Fruit fly (Drosophila melanogaster) whole organism, embryonic: ENCODE measurements around the gene CG12194.

Source experiments
- Awh ChIP-seq: fragments of 200-800 bp; sonication (Bioruptor generic); IDR thresholded peaks from 2 replicates; pipeline ENCODE4, ENCODE4 v1.3.6; 2022; ENCODE audit warnings: missing biosample characterization, missing genetic modification characterization
- Bgb ChIP-seq: fragments of 200-800 bp; sonication (Bioruptor generic); IDR thresholded peaks from 2 replicates; pipeline ENCODE4 v1.3.6; 2022; ENCODE audit warnings: missing biosample characterization, missing genetic modification characterization; ENCODE audit not compliant: partially characterized antibody
- CG10543 ChIP-seq: fragments of 200-800 bp; sonication (Bioruptor generic); optimal IDR thresholded peaks from 3 replicates; lab custom pipeline; 2017; ENCODE audit warnings: missing biosample characterization, mild to moderate bottlenecking, missing genetic modification characterization, moderate library complexity
- CG11085 ChIP-seq: fragments of 200-800 bp; sonication (Bioruptor generic); IDR thresholded peaks from 2 replicates; pipeline ENCODE4 v1.3.6; 2022; ENCODE audit warnings: missing biosample characterization, missing genetic modification characterization
- CG11456 ChIP-seq: fragments of 200-800 bp; sonication (Bioruptor generic); IDR thresholded peaks from 3 replicates; pipeline ENCODE4 v1.3.6; 2022; ENCODE audit warnings: missing biosample characterization, missing genetic modification characterization
- CG12659 ChIP-seq: fragments of 200-800 bp; sonication (Bioruptor generic); optimal IDR thresholded peaks from 3 replicates; lab custom pipeline; 2017; ENCODE audit warnings: mild to moderate bottlenecking, missing biosample characterization, missing genetic modification reagents, missing genetic modification characterization
- CG14860 ChIP-seq: fragments of 200-800 bp; sonication (Bioruptor generic); IDR thresholded peaks from 3 replicates; pipeline ENCODE4 v1.3.6; 2022; ENCODE audit warnings: missing biosample characterization, missing genetic modification characterization; ENCODE audit not compliant: partially characterized antibody
- CG15011 ChIP-seq: fragments of 200-800 bp; sonication (Bioruptor generic); optimal IDR thresholded peaks from 3 replicates; lab custom pipeline; 2018; ENCODE audit warnings: missing biosample characterization, mild to moderate bottlenecking, missing genetic modification characterization
- CG15073 ChIP-seq: fragments of 200-800 bp; sonication (Bioruptor generic); optimal IDR thresholded peaks from 2 replicates; lab custom pipeline; 2016; ENCODE audit warnings: missing biosample characterization, missing genetic modification characterization
- CG15696 ChIP-seq: fragments of 200-800 bp; sonication (Bioruptor generic); optimal IDR thresholded peaks from 2 replicates; lab custom pipeline; 2019; ENCODE audit warnings: missing biosample characterization, mild to moderate bottlenecking, missing genetic modification characterization, moderate library complexity
- CG16863 ChIP-seq: fragments of 200-800 bp; sonication (Bioruptor generic); optimal IDR thresholded peaks from 3 replicates; lab custom pipeline; 2016; ENCODE audit warnings: missing biosample characterization, missing genetic modification characterization
- CG17328 ChIP-seq: fragments of 200-800 bp; sonication (Bioruptor generic); IDR thresholded peaks from 2 replicates; pipeline ENCODE4 v1.3.6; 2022; ENCODE audit warnings: missing biosample characterization, missing genetic modification characterization
- CG17359 ChIP-seq: fragments of 200-800 bp; sonication (Bioruptor generic); optimal IDR thresholded peaks from 3 replicates; lab custom pipeline; 2018; ENCODE audit warnings: missing biosample characterization, mild to moderate bottlenecking, missing genetic modification characterization, moderate library complexity
- CG2202 ChIP-seq: fragments of 200-800 bp; sonication (Bioruptor generic); optimal IDR thresholded peaks from 2 replicates; lab custom pipeline; 2018; ENCODE audit warnings: missing biosample characterization, mild to moderate bottlenecking, missing genetic modification characterization
- CG6254 ChIP-seq: fragments of 200-800 bp; sonication (Bioruptor generic); optimal IDR thresholded peaks from 3 replicates; lab custom pipeline; 2017; ENCODE audit warnings: mild to moderate bottlenecking, missing biosample characterization, missing genetic modification reagents, missing genetic modification characterization
- CG6765 ChIP-seq: fragments of 200-800 bp; sonication (Bioruptor generic); optimal IDR thresholded peaks from 3 replicates; lab custom pipeline; 2017; ENCODE audit warnings: missing biosample characterization, mild to moderate bottlenecking, missing genetic modification characterization
- CG6854 ChIP-seq: fragments of 200-800 bp; sonication (Bioruptor generic); optimal IDR thresholded peaks from 3 replicates; lab custom pipeline; 2017; ENCODE audit warnings: missing biosample characterization, mild to moderate bottlenecking, missing genetic modification characterization
- CG7963 ChIP-seq: fragments of 200-800 bp; sonication (Bioruptor generic); IDR thresholded peaks from 3 replicates; pipeline ENCODE4 v1.3.6; 2022; ENCODE audit warnings: missing biosample characterization, missing genetic modification characterization; ENCODE audit not compliant: partially characterized antibody
- CHES-1-like ChIP-seq: fragments of 200-800 bp; sonication (Bioruptor generic); optimal IDR thresholded peaks from 2 replicates; lab custom pipeline; 2016; ENCODE audit warnings: missing biosample characterization, missing genetic modification characterization
- Doc2 ChIP-seq: fragments of 200-800 bp; sonication (Bioruptor generic); IDR thresholded peaks from 2 replicates; pipeline ENCODE4 v1.3.6; 2022; ENCODE audit warnings: missing biosample characterization, missing genetic modification characterization
- HHEX ChIP-seq: fragments of 200-800 bp; sonication (Bioruptor generic); optimal IDR thresholded peaks from 3 replicates; lab custom pipeline; 2017; ENCODE audit warnings: missing biosample characterization, mild to moderate bottlenecking, missing genetic modification characterization, missing genetic modification reagents
- MESR4 ChIP-seq: fragments of 200-800 bp; sonication (Bioruptor generic); optimal IDR thresholded peaks from 2 replicates; lab custom pipeline; 2018; ENCODE audit warnings: missing biosample characterization, mild to moderate bottlenecking, missing genetic modification characterization, moderate library complexity
- NFAT ChIP-seq: fragments of 200-800 bp; sonication (Bioruptor generic); IDR thresholded peaks from 2 replicates; pipeline ENCODE4 v1.3.6; 2022; ENCODE audit warnings: missing biosample characterization, missing genetic modification characterization
- NfI ChIP-seq: fragments of 200-800 bp; sonication (Bioruptor generic); optimal IDR thresholded peaks from 3 replicates; lab custom pipeline; 2018; ENCODE audit warnings: missing biosample characterization, mild to moderate bottlenecking, missing genetic modification characterization, moderate library complexity
- Ravus ChIP-seq: fragments of 200-800 bp; sonication (Bioruptor generic); IDR thresholded peaks from 2 replicates; pipeline ENCODE4 v1.3.6; 2022; ENCODE audit warnings: missing biosample characterization, missing genetic modification characterization
- Sox102F ChIP-seq: fragments of 200-800 bp; sonication (Bioruptor generic); optimal IDR thresholded peaks from 2 replicates; lab custom pipeline; 2018; ENCODE audit warnings: missing biosample characterization, mild to moderate bottlenecking, missing genetic modification characterization, moderate library complexity
- Usf ChIP-seq: fragments of 200-800 bp; sonication (Bioruptor generic); optimal IDR thresholded peaks from 2 replicates; lab custom pipeline; 2017; ENCODE audit warnings: missing genotype, missing biosample characterization, missing genetic modification characterization
- Vsx1 ChIP-seq: fragments of 200-800 bp; sonication (Bioruptor generic); optimal IDR thresholded peaks from 2 replicates; lab custom pipeline; 2017; ENCODE audit warnings: missing biosample characterization, mild to moderate bottlenecking, missing genetic modification characterization, missing genetic modification reagents
- YL-1 ChIP-seq: fragments of 200-800 bp; sonication (Bioruptor generic); optimal IDR thresholded peaks from 3 replicates; lab custom pipeline; 2017; ENCODE audit warnings: missing biosample characterization, mild to moderate bottlenecking, missing genetic modification characterization
- ash1 ChIP-seq: fragments of 200-800 bp; sonication (Bioruptor generic); optimal IDR thresholded peaks from 2 replicates; lab custom pipeline; 2018; ENCODE audit warnings: missing biosample characterization, mild to moderate bottlenecking, missing genetic modification characterization
- bigmax ChIP-seq: fragments of 200-800 bp; sonication (Bioruptor generic); optimal IDR thresholded peaks from 2 replicates; lab custom pipeline; 2018; ENCODE audit warnings: missing biosample characterization, mild to moderate bottlenecking, missing genetic modification characterization
- bsh ChIP-seq, 2 experiments: fragments of 200-800 bp; sonication (Bioruptor generic); optimal IDR thresholded peaks; 2 replicates each; lab custom pipeline; 2017 to 2018; ENCODE audit warnings: mild to moderate bottlenecking in 2 of 2, missing biosample characterization in 2 of 2, missing genetic modification characterization in 2 of 2, moderate library complexity in 1 of 2
- cas ChIP-seq: fragments of 200-800 bp; sonication (Bioruptor generic); IDR thresholded peaks from 2 replicates; pipeline ENCODE4 v1.3.6; 2022; ENCODE audit warnings: missing biosample characterization, missing genetic modification characterization
- chinmo ChIP-seq: fragments of 200-800 bp; sonication (Bioruptor generic); IDR thresholded peaks from 4 replicates; pipeline ENCODE4 v1.3.6; 2022; ENCODE audit warnings: missing biosample characterization, missing genetic modification characterization; ENCODE audit not compliant: partially characterized antibody
- crc ChIP-seq: fragments of 200-800 bp; sonication (Bioruptor generic); optimal IDR thresholded peaks from 2 replicates; lab custom pipeline; 2016; ENCODE audit warnings: missing biosample characterization, missing genetic modification characterization
- dysf ChIP-seq: fragments of 200-800 bp; sonication (Bioruptor generic); IDR thresholded peaks from 3 replicates; pipeline ENCODE4 v1.3.6; 2022; ENCODE audit warnings: missing biosample characterization, missing genetic modification characterization
- esg ChIP-seq: fragments of 200-800 bp; sonication (Bioruptor generic); conservative IDR thresholded peaks from 2 replicates; pipeline ENCODE4 v1.3.6; 2022; ENCODE audit warnings: missing biosample characterization, missing genetic modification characterization
- fd96Cb ChIP-seq: fragments of 200-800 bp; sonication (Bioruptor generic); optimal IDR thresholded peaks from 2 replicates; lab custom pipeline; 2018; ENCODE audit warnings: missing biosample characterization, mild to moderate bottlenecking, missing genetic modification characterization, moderate library complexity
- gcm ChIP-seq: fragments of 200-800 bp; sonication (Bioruptor generic); optimal IDR thresholded peaks from 2 replicates; lab custom pipeline; 2019; ENCODE audit warnings: missing biosample characterization, mild to moderate bottlenecking, missing genetic modification characterization, moderate library complexity
- ind ChIP-seq: fragments of 200-800 bp; sonication (Bioruptor generic); optimal IDR thresholded peaks from 3 replicates; lab custom pipeline; 2016; ENCODE audit warnings: missing biosample characterization, missing genetic modification characterization
- insv ChIP-seq, 2 experiments: fragments of 200-800 bp; sonication (Bioruptor generic); optimal IDR thresholded peaks; 3 replicates each; lab custom pipeline; 2016 to 2018; ENCODE audit warnings: missing biosample characterization in 2 of 2, missing genetic modification characterization in 2 of 2
- pan ChIP-seq, 4 experiments: fragments of >200 bp in 3 of 4; fragments of 200-800 bp in 1 of 4; sonication (Bioruptor generic) in 1 of 4; optimal IDR thresholded peaks in 3 of 4; IDR thresholded peaks in 1 of 4; 2 replicates each; pipeline versions ENCODE4 v1.3.6 to Lab custom; 2017 to 2022; ENCODE audit warnings: missing biosample characterization in 2 of 4, missing genetic modification characterization in 2 of 4, mixed read lengths in 1 of 4
- pfk ChIP-seq: fragments of 200-800 bp; sonication (Bioruptor generic); optimal IDR thresholded peaks from 2 replicates; lab custom pipeline; 2018; ENCODE audit warnings: missing biosample characterization, mild to moderate bottlenecking, missing genetic modification characterization, moderate library complexity
- ranshi ChIP-seq: fragments of 200-800 bp; sonication (Bioruptor generic); IDR thresholded peaks from 2 replicates; pipeline ENCODE4 v1.3.6; 2022; ENCODE audit warnings: missing biosample characterization, missing genetic modification characterization
- sisA ChIP-seq: fragments of 200-800 bp; sonication (Bioruptor generic); IDR thresholded peaks from 2 replicates; pipeline ENCODE4 v1.3.6; 2022; ENCODE audit warnings: missing biosample characterization, missing genetic modification characterization
- sr ChIP-seq: fragments of 200-800 bp; sonication (Bioruptor generic); IDR thresholded peaks from 3 replicates; pipeline ENCODE4 v1.3.6; 2022; ENCODE audit warnings: missing biosample characterization, missing genetic modification characterization
- tap ChIP-seq: fragments of 200-800 bp; optimal IDR thresholded peaks from 3 replicates; lab custom pipeline; 2019; ENCODE audit warnings: missing biosample characterization, mild to moderate bottlenecking, missing genetic modification characterization, moderate library complexity
- yki ChIP-seq: fragments of >200 bp; optimal IDR thresholded peaks from 3 replicates; lab custom pipeline; 2018

Gene CG12194

DNA sequence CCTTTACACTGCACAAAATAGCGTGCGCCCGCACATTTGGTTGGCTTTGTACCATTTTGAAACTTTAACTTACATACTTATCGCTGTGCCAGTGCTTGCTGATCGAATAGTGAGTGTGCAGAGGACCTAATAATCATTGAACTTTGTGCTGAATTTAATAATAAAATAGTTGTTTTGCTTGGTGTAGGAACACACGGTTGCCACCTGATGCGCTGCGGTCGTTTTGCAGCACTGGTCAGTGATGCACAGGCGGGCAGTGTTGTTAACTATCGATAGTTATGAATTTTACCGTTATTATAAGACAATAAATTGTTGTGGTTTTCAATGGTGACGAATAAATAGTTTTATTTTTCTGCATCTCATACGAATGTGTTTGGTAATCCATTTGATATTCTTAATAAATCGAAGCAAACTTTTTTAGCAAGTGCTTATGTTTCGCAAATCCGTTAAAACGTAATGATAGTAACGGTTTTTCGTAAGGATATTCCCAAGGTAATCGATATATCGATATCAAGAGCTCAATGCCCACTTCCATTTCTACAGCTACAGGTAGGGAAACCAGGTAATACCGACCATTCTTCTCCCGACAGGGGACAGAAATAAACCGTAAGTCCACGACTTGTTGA lies at the start of gene CG12194, which contains the start of gene tank (continued):
- peak; percentile 98 for TF ChIP-seq Ravus (GFP tag; lab: Robert Waterston, UW)
- peak; percentile 98 for TF ChIP-seq Doc2 (GFP tag; lab: Robert Waterston, UW)
- peak; percentile 81 for TF ChIP-seq CG10543 (GFP tag; lab: Kevin White, UChicago)
- peak; percentile 45; the same call in 2 of the 3 replicates for TF ChIP-seq CG7963 (GFP tag; lab: Robert Waterston, UW)
- peak; percentile 99 for TF ChIP-seq esg (GFP tag; lab: Robert Waterston, UW)
- peak; percentile 99 for TF ChIP-seq CG16863 (GFP tag; lab: Kevin White, UChicago)
- peak; percentile 98 to 99 for TF ChIP-seq bsh (GFP tag; optimal IDR thresholded peaks at IDR 0.05; lab: Kevin White, UChicago)
- TF ChIP-seq sr (GFP tag; lab: Robert Waterston, UW): peak; percentile 99
- peak; percentile 86 for TF ChIP-seq CG15696 (tag; lab: Kevin White, UChicago)
- TF ChIP-seq sisA: peak; percentile 100
- TF ChIP-seq pfk (GFP tag; lab: Kevin White, UChicago): peak; percentile 7
- TF ChIP-seq Sox102F (GFP tag; lab: Kevin White, UChicago): peak; percentile 100
- TF ChIP-seq MESR4: peak; percentile 99
- peak; percentile 74 for TF ChIP-seq CG14860 (GFP tag; lab: Robert Waterston, UW)
- TF ChIP-seq bigmax (GFP tag; lab: Kevin White, UChicago): peak; percentile 82
- TF ChIP-seq ranshi: peak; percentile 99
- TF ChIP-seq ash1 (GFP tag; lab: Kevin White, UChicago): peak; percentile 94
- peak; percentile 98 for TF ChIP-seq CG11085
- peak; percentile 97 for TF ChIP-seq Vsx1
- peak; percentile 90 for TF ChIP-seq CG15073 (GFP tag; lab: Kevin White, UChicago)
- TF ChIP-seq Awh (GFP tag; lab: Robert Waterston, UW): peak; percentile 99
- TF ChIP-seq CG6254: peak; percentile 97
- peak; percentile 52 to 63 for TF ChIP-seq insv (GFP tag; optimal IDR thresholded peaks at IDR 0.05; lab: Kevin White, UChicago)
- TF ChIP-seq ind: peak; percentile 99
- TF ChIP-seq dysf (GFP tag; lab: Robert Waterston, UW): peak; percentile 99
- peak; percentile 99 for TF ChIP-seq fd96Cb
- TF ChIP-seq CG6765 (GFP tag; lab: Kevin White, UChicago): peak; percentile 95
- peak; percentile 98 for TF ChIP-seq YL-1 (GFP tag; lab: Kevin White, UChicago)
- peak; percentile 99 for TF ChIP-seq CG11456 (GFP tag; lab: Robert Waterston, UW)
- TF ChIP-seq NfI: peak; percentile 99
- TF ChIP-seq crc (GFP tag; lab: Kevin White, UChicago): peak; percentile 99
- TF ChIP-seq CG17359 (tag; lab: Kevin White, UChicago): peak; percentile 99
- peak; percentile 98 for TF ChIP-seq CG2202
- TF ChIP-seq cas (GFP tag; lab: Robert Waterston, UW): peak; percentile 98
- TF ChIP-seq CG6854 (GFP tag; lab: Kevin White, UChicago): peak; percentile 97
- peak; percentile 99 for TF ChIP-seq CHES-1-like (GFP tag; lab: Kevin White, UChicago)

DNA sequence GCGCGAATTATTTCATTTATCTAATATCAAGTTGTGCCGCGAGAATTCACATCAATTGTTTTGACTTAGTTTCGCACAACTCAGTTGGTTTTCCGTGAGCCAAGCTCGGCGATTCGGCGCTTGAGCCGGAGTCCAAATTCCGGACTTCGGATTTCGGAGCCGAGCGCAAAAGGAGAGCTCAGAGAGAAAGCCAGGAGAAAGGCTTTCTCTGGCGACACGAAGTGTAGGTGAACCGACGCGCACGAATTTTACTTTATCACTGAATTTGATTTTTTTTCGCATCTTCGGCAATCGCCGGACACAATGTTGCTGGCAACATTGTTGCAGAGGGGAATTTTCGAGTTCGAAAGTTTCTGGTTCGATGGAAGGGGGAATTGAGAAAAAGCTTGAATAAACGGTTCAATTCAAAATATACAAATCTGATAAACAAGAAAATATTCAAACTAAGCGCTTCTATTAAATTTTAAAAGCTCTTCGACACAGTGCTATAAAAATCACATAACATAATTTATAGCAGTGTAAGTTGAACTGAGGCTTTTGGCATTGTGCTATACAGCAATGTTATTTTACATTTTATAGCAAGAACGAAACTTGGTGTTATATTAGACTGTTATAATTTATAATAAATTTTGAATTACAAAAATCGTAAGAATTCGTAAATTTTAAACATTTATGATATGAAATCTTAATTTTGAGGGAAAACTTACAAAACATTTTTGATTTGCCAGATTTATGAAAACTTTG lies 44.2 kb upstream of the CG12194 start, which contains the start of gene fipi:
Gene fipi, minus strand, starts transcription at position 265 of the 744 bp plus-strand sequence.
- TF ChIP-seq pan (optimal IDR thresholded peaks at IDR 0.05; lab: Kevin White, UChicago) (no peak), pan (GFP tag; optimal IDR thresholded peaks at IDR 0.05 in 1 of 2, IDR thresholded peaks at IDR 0.05 in 1 of 2) (no peak), NFAT (GFP tag; lab: Robert Waterston, UW) (no peak), chinmo (GFP tag; lab: Robert Waterston, UW) (no peak), gcm (GFP tag; lab: Kevin White, UChicago) (peak; percentile 27), dysf (GFP tag; lab: Robert Waterston, UW) (no peak), Bgb (GFP tag; lab: Robert Waterston, UW) (no peak), CG15011 (GFP tag; lab: Kevin White, UChicago) (no peak), CG17328 (GFP tag; lab: Robert Waterston, UW) (peak; percentile 33; the same call in 1 of the 2 replicates), tap (tag; lab: Kevin White, UChicago) (no peak), CHES-1-like (GFP tag; lab: Kevin White, UChicago) (no peak), yki (lab: Kevin White, UChicago) (no peak), HHEX (GFP tag; lab: Kevin White, UChicago) (no peak), Usf (no peak), CG12659 (GFP tag; lab: Kevin White, UChicago) (peak; percentile 10)
